Fruit fly (Drosophila melanogaster) whole organism, larva: ENCODE data around the gene CG14563.

Experiments
- noc ChIP-seq: fragments of 200-800 bp; sonication (Bioruptor generic); optimal IDR thresholded peaks from 3 replicates; lab custom pipeline; 2019; ENCODE audit warnings: missing biosample characterization, mild to moderate bottlenecking, missing genetic modification characterization, moderate library complexity

CG14563 gene

dm6 chr3L:21842286-21842685 is at the start of gene CG14563:
CG14563 (minus strand) TSS chr3L:21842386.
- TF ChIP-seq noc (tag; lab: Kevin White, UChicago), result no peak

DNA sequence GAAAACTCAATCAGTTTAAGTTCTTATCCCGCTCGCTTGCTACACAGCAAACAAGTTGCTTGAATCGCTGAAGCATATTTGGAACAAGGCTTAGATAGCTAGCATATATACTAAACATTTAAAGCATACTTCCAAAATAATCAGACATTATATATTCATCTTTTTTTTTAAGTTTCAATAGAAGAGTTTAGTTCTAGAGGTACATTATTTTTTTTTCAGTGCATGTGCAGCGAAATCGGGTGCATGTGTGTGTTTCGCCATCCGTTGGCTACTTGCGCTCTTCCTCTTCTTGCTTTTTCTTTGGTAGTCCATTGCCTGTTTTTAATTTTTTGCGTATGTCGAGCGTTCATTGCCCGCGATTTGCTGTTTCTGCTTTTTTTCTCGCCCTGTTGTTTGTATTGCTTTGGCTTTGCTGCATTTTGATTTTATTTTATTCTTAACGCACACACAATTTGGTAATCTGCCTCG is 49.2 kb upstream of the CG14563 start:
- no peak for TF ChIP-seq noc (tag; lab: Kevin White, UChicago)

- TF ChIP-seq noc (tag; lab: Kevin White, UChicago), result no peak
Measured at dm6 chr3L:21889601-21890000, 47.4 kb upstream of the CG14563 start.

dm6 chr3L:21886883-21887559 is 44.8 kb upstream of the CG14563 start:
- peak; percentile 26 for TF ChIP-seq noc (tag; lab: Kevin White, UChicago)

DNA sequence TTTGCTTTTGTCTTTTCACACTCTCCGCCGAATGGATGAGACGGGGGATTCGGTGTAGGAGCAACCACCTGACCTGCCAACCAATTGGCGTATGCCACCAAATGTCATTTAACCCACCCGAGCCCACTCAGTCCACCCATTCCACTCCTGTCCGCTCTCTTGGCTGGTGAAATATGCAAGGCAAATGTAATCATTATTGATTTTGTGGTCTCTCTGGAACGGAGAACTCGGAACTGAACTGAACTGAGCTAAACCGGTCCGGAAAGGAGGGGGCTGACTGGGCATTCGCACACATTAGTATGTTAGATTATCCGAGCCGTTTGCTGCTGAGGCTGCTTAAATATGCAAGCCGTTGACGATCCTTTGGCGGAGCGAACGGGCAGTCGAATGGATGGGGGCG is 41.9 kb upstream of the CG14563 start:
- TF ChIP-seq noc (tag; lab: Kevin White, UChicago), result no peak

DNA sequence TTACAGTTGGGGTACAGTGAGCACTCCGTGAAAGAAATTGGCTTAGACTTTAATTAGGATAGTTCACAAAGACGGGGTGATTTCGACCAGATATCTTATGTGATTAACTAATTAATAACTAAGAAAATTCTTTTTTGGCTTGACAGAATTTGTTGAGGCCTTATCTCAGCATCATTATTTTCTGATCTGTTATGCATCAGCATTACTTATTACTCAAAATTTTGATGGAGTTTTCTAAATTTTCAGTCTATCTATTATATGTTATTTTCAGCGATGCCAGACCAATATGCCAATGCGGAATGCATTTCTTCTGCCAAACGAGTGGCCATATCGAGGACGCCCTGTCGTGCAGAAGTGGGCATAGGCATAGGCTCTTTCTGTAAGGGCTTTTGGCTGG is 41.4 kb upstream of the CG14563 start:
- TF ChIP-seq noc (tag; lab: Kevin White, UChicago), result no peak

- TF ChIP-seq noc (tag; lab: Kevin White, UChicago), result no peak
Measured at dm6 chr3L:21883011-21883618, 40.9 kb upstream of the CG14563 start.

DNA sequence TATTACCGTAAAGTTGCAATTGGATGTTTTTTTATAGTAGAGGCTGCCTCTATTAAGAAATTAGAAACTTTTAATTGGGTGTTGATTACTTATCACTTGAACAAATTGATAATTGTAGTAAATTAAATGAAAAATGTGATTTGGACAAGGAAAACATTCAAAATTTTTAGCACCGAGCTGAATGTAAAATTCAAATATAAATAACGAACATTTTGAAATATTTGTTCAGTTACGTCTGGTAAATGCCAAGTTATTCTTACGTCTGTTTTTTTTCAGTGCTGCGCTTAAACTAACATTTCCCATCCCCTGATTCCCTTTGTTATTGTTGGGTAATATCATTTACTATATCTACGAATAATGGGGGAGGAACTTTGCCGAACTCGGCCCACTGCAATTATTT is 39.9 kb upstream of the CG14563 start:
- TF ChIP-seq noc (tag; lab: Kevin White, UChicago), result no peak

- TF ChIP-seq noc (tag; lab: Kevin White, UChicago), result peak; percentile 90
Measured at dm6 chr3L:21880398-21880810, 38.2 kb upstream of the CG14563 start.

dm6 chr3L:21879344-21879743 is 37.2 kb upstream of the CG14563 start:
- peak; percentile 32 for TF ChIP-seq noc (tag; lab: Kevin White, UChicago)

DNA sequence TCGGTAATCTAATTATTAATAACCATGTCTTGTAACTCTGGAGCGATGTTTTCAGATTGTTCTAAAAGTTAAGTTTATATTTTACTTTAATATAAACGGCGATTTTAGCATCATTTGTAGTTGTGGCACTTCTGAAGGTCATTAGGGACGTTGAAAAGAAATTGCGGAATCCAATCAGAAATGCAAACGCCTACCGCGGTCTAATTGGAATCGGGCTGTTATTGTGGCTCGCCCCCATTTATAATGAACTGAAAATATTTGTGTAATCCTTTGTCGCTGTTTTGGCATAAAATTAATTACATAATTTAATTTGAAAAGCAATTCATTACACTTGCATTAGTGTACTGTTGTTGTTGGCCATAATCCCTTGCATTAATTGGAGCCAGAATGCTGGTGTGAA is 36.1 kb upstream of the CG14563 start:
- no peak for TF ChIP-seq noc (tag; lab: Kevin White, UChicago)

DNA sequence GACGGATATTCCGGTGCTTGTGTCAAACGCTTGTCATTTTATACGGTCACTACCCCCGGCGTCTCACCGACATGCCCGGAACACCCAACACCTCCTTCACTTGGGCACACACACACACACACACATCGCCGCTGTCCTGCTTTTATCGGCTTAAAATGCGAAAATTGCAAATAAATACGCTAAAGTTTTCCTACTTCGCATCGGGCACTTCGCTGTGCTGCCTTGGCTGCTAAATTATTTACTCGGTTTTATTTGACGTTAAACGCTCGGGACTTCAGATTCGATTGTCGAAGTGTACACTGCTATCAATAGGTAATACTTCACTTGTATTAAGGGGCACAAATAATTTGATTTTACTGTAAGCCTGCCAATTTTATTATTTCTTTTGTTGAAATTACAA is 29.6 kb upstream of the CG14563 start:
- TF ChIP-seq noc (tag; lab: Kevin White, UChicago), result no peak

DNA sequence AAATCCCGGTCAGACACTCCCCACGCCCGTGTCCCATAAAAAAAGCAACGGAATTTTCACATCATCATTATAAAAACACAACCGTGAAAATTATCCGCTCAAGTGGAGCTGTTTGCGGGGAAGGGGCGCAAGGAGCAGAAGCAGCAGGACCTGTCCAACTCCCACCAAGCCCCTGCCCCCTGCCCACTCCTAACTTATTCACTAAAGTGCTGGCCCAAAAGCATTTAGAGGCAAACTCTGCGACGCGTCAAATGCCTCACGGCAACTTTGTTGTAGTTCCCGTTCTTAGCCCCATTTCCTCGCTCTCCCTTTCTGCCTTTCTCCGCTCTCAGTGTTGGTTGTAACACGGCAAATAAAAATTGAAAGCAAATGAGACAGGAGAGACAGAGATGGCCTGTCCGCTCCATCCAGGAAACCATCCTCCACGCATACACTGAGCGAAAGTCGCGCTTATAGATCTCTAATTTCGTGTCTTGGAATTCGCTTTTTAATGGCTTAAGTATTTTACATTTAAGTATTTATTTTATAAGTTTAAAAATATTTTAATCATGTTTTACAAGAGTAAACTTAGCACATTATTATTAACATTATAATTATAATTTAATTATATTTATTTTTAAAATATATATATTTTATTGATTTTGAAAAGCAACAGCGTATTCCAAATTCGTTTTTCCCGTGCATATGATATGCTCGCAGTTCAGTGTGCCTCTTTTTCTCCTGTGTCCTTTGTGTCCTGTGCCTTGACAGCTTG is 17.3 kb upstream of the CG14563 start:
- no peak for TF ChIP-seq noc (tag; lab: Kevin White, UChicago)

dm6 chr3L:21848320-21848719 is 6.1 kb upstream of the CG14563 start:
- no peak for TF ChIP-seq noc (tag; lab: Kevin White, UChicago)

DNA sequence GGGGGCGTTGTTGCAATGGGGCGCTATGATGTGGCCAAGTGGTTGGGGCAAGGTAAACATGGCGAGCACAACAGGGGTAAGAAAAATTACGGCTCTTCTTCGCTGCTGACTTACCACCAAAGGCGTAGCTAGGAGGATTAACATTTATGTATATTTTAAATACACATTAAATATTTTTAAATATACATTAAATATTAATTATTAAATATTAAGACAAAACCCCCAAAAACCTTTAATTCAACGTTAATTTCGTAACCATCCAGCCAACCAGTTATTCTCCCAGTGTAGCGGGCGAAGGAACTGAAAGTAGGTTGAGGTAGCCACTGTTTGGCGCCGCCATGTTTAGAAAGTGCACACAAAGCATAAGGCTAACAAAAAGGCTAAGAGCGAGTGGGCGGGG is 4.4 kb upstream of the CG14563 start:
- no peak for TF ChIP-seq noc (tag; lab: Kevin White, UChicago)

DNA sequence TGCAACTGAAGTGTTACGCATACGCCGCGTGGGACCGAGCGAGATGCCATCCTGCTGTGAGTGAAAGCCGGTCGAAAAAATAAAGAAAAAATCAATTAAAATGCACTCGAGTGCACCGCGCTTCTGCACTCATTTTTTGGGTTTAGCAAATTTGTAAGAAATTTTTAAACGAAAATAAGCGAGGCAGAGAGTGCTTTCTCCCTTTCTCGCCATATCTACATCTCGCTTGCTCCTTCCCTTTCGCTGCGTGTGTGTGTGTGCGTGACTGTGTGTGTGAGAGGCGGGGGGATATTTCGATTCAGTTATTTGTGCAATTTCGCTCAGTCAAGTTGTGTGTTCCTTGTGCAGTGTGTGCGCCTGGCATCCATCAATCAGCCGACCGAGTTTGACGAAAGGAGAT is 2.3 kb upstream of the CG14563 start, which contains the start of gene mub:
Gene mub, plus strand, starts transcription at position 301 of the 400 bp plus-strand sequence.
- no peak for TF ChIP-seq noc (tag; lab: Kevin White, UChicago)
